Worm (Caenorhabditis elegans): ENCODE measurements around the gene lgc-12.

ce11 chrIII:7534648-7535047 lies 27.3 kb upstream of the lgc-12 start:
- TF ChIP-seq pha-4 (GFP tag; IDR thresholded peaks at IDR 0.05) = no peak
- no peak for TF ChIP-seq pha-4 (tag; optimal IDR thresholded peaks at IDR 0.05)
- no peak for TF ChIP-seq ztf-11 (tag; optimal IDR thresholded peaks at IDR 0.05)
- TF ChIP-seq ama-1 (optimal IDR thresholded peaks at IDR 0.05) = no peak
- TF ChIP-seq mxl-2 (GFP tag; conservative IDR thresholded peaks at IDR 0.05) = no peak

Data from whole organism, L4 larva.